Worm (Caenorhabditis elegans): ENCODE data around the gene F40C5.1.

DNA sequence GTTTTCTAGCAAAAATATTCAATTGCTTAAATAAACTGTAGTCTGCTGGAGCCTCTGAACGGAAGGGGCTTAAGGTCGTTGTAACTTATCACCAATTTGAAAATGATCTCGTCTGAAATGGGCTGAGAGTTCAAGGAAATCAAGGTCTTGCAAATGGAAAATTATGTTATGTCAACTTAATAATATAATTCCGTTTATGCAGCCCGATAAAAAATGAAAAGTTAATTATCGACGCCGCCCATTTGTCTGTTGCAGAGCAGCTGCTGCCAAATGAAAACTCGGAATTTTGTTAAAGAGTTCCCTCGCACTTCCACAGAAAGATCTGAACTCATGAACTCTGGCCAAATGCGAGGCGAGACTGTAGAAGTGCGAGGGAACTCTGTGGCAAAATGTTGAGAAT lies 31.4 kb upstream of the F40C5.1 start, which contains the start of gene srbc-67:
- TF ChIP-seq lin-39 (tag; optimal IDR thresholded peaks at IDR 0.05) (no peak), ztf-11 (tag; optimal IDR thresholded peaks at IDR 0.05) (no peak), nhr-10 (tag; optimal IDR thresholded peaks at IDR 0.05) (no peak), nhr-23 (tag; optimal IDR thresholded peaks at IDR 0.05) (no peak)

Measured in whole organism, L2 larva.